Worm (Caenorhabditis elegans) whole organism, L1 larva: ENCODE results near the gene sri-20.

Source experiments
- C34B4.2 ChIP-seq: sonication (generic microtip); optimal IDR thresholded peaks from 2 replicates; lab custom pipeline; 2017; ENCODE audit warnings: mild to moderate bottlenecking, missing genetic modification characterization, missing compliant biosample characterization
- F16B12.6 ChIP-seq: fragments of 150-350 bp; optimal IDR thresholded peaks from 2 replicates; lab custom pipeline; 2014; ENCODE audit warnings: missing biosample characterization, missing genetic modification characterization
- alr-1 ChIP-seq: fragments of 200-800 bp; sonication (Bioruptor generic); optimal IDR thresholded peaks from 2 replicates; lab custom pipeline; 2018; ENCODE audit warnings: borderline replicate concordance, mild to moderate bottlenecking, missing genetic modification characterization, missing compliant biosample characterization
- aly-2 ChIP-seq: fragments of 150-350 bp; optimal IDR thresholded peaks from 2 replicates; lab custom pipeline; 2014; ENCODE audit warnings: missing biosample characterization, missing genetic modification characterization
- blmp-1 ChIP-seq: fragments of 150-350 bp; optimal IDR thresholded peaks from 2 replicates; lab custom pipeline; 2014; ENCODE audit warnings: missing biosample characterization, missing genetic modification characterization
- ceh-63 ChIP-seq: fragments of 200-800 bp; sonication (Bioruptor generic); optimal IDR thresholded peaks from 2 replicates; lab custom pipeline; 2018; ENCODE audit warnings: mild to moderate bottlenecking, missing genetic modification characterization, missing compliant biosample characterization
- ceh-8 ChIP-seq: fragments of 200-800 bp; sonication (Bioruptor generic); optimal IDR thresholded peaks from 2 replicates; lab custom pipeline; 2018; ENCODE audit warnings: mild to moderate bottlenecking, missing genetic modification characterization, moderate library complexity, missing compliant biosample characterization
- ceh-82 ChIP-seq, 3 experiments: fragments of 150-350 bp in 1 of 3; sonication (generic microtip) in 2 of 3; optimal IDR thresholded peaks; 2 replicates each; lab custom pipeline; 2014 to 2017; ENCODE audit warnings: missing biosample characterization in 3 of 3, missing genetic modification characterization in 3 of 3
- ceh-88 ChIP-seq: fragments of 200-800 bp; sonication (Bioruptor generic); IDR thresholded peaks from 2 replicates; pipeline ENCODE4 v1.3.6; 2022; ENCODE audit warnings: missing genetic modification characterization, missing compliant biosample characterization
- dpl-1 ChIP-seq, 3 experiments: fragments of 150-350 bp in 2 of 3; sonication (generic microtip) in 1 of 3; optimal IDR thresholded peaks; 2 replicates each; lab custom pipeline; 2014 to 2017; ENCODE audit warnings: missing biosample characterization in 3 of 3, missing genetic modification characterization in 3 of 3, missing genetic modification reagents in 3 of 3
- dsc-1 ChIP-seq: sonication (generic microtip); optimal IDR thresholded peaks from 2 replicates; lab custom pipeline; 2016; ENCODE audit warnings: mild to moderate bottlenecking, missing genetic modification characterization, missing compliant biosample characterization
- efl-1 ChIP-seq, 4 experiments: fragments of 150-350 bp; optimal IDR thresholded peaks in 3 of 4; peaks in 1 of 4; 1 replicate in 1 of 4; 2 replicates in 3 of 4; lab custom pipeline; 2014; ENCODE audit warnings: missing biosample characterization in 2 of 4, missing genetic modification characterization in 2 of 4, missing genetic modification reagents in 2 of 4
- efl-3 ChIP-seq: fragments of 200-800 bp; sonication (Bioruptor generic); optimal IDR thresholded peaks from 2 replicates; lab custom pipeline; 2018; ENCODE audit warnings: mild to moderate bottlenecking, missing genetic modification characterization, missing compliant biosample characterization
- egl-13 ChIP-seq: sonication (generic microtip); optimal IDR thresholded peaks from 2 replicates; lab custom pipeline; 2016; ENCODE audit warnings: missing genotype, missing genetic modification reagents, missing genetic modification characterization, missing compliant biosample characterization
- elt-2 ChIP-seq: sonication (generic microtip); optimal IDR thresholded peaks from 2 replicates; lab custom pipeline; 2016; ENCODE audit warnings: missing genetic modification characterization, mild to moderate bottlenecking, inconsistent platforms, missing compliant biosample characterization, missing genetic modification reagents
- elt-3 ChIP-seq, 6 experiments: fragments of 150-350 bp in 1 of 6; sonication (generic microtip); optimal IDR thresholded peaks; 2 replicates each; lab custom pipeline; 2017 to 2018; ENCODE audit warnings: missing biosample characterization in 6 of 6, missing genetic modification characterization in 6 of 6, inconsistent platforms in 1 of 6
- fkh-4 ChIP-seq: sonication (generic microtip); optimal IDR thresholded peaks from 2 replicates; lab custom pipeline; 2016; ENCODE audit warnings: missing compliant biosample characterization, missing genetic modification characterization, borderline replicate concordance
- fkh-8 ChIP-seq: sonication (generic microtip); optimal IDR thresholded peaks from 2 replicates; lab custom pipeline; 2016; ENCODE audit warnings: mild to moderate bottlenecking, missing genetic modification characterization, missing compliant biosample characterization
- hpl-2 ChIP-seq: fragments of 150-350 bp; optimal IDR thresholded peaks from 2 replicates; lab custom pipeline; 2014; ENCODE audit warnings: missing biosample characterization, missing genetic modification reagents, missing genetic modification characterization
- irx-1 ChIP-seq: sonication (generic microtip); optimal IDR thresholded peaks from 2 replicates; lab custom pipeline; 2016; ENCODE audit warnings: missing genetic modification characterization, missing compliant biosample characterization
- isw-1 ChIP-seq: fragments of 200-800 bp; sonication (Bioruptor generic); IDR thresholded peaks from 2 replicates; pipeline ENCODE4 v1.3.6; 2022; ENCODE audit warnings: missing genetic modification characterization, missing compliant biosample characterization
- lin-13 ChIP-seq: fragments of 150-350 bp; optimal IDR thresholded peaks from 2 replicates; lab custom pipeline; 2014; ENCODE audit warnings: missing biosample characterization, missing genetic modification reagents, missing genetic modification characterization
- lin-14 ChIP-seq: fragments of 200-800 bp; sonication (Bioruptor generic); optimal IDR thresholded peaks from 2 replicates; lab custom pipeline; 2018; ENCODE audit warnings: mild to moderate bottlenecking, missing genetic modification characterization, moderate library complexity, missing compliant biosample characterization
- lin-35 ChIP-seq, 2 experiments: fragments of 150-350 bp; optimal IDR thresholded peaks; 2 replicates each; lab custom pipeline; 2014; ENCODE audit warnings: missing biosample characterization in 2 of 2, missing genetic modification characterization in 2 of 2, missing genetic modification reagents in 2 of 2
- lin-39 ChIP-seq: fragments of 150-350 bp; optimal IDR thresholded peaks from 2 replicates; lab custom pipeline; 2014; ENCODE audit warnings: missing biosample characterization, missing genetic modification reagents, missing genetic modification characterization
- mab-9 ChIP-seq: fragments of 200-800 bp; sonication (Bioruptor generic); IDR thresholded peaks from 2 replicates; pipeline ENCODE4 v1.3.6; 2022; ENCODE audit warnings: missing genetic modification reagents, missing genetic modification characterization, missing compliant biosample characterization
- mdl-1 ChIP-seq, 2 experiments: fragments of 150-350 bp; optimal IDR thresholded peaks; 2 replicates each; lab custom pipeline; 2014 to 2017; ENCODE audit warnings: missing biosample characterization in 2 of 2, missing genetic modification characterization in 2 of 2, inconsistent platforms in 1 of 2
- mep-1 ChIP-seq: fragments of 150-350 bp; optimal IDR thresholded peaks from 2 replicates; lab custom pipeline; 2014; ENCODE audit warnings: missing biosample characterization, missing genetic modification characterization
- nhr-11 ChIP-seq: fragments of 150-350 bp; optimal IDR thresholded peaks from 2 replicates; lab custom pipeline; 2014; ENCODE audit warnings: missing biosample characterization, missing genetic modification characterization
- nhr-19 ChIP-seq: fragments of 200-800 bp; sonication (Bioruptor generic); conservative IDR thresholded peaks from 2 replicates; pipeline ENCODE4 v1.3.6; 2022; ENCODE audit warnings: missing genetic modification characterization, missing compliant biosample characterization
- nhr-20 ChIP-seq: sonication (generic microtip); optimal IDR thresholded peaks from 2 replicates; lab custom pipeline; 2016; ENCODE audit warnings: mild to moderate bottlenecking, missing genetic modification characterization, missing compliant biosample characterization
- nhr-47 ChIP-seq: sonication (generic microtip); optimal IDR thresholded peaks from 2 replicates; lab custom pipeline; 2016; ENCODE audit warnings: mild to moderate bottlenecking, missing genetic modification characterization, moderate library complexity, missing compliant biosample characterization
- nhr-71 ChIP-seq: sonication (generic microtip); optimal IDR thresholded peaks from 2 replicates; lab custom pipeline; 2016; ENCODE audit warnings: mild to moderate bottlenecking, missing genetic modification characterization, moderate library complexity, missing compliant biosample characterization
- nhr-84 ChIP-seq: sonication (generic microtip); optimal IDR thresholded peaks from 2 replicates; lab custom pipeline; 2017; ENCODE audit warnings: missing biosample characterization, missing genetic modification characterization
- nhr-85 ChIP-seq: sonication (generic microtip); peaks from one replicate; lab custom pipeline; 2016; ENCODE audit warnings: missing genetic modification characterization, inconsistent platforms, missing compliant biosample characterization
- pax-3 ChIP-seq: fragments of 200-800 bp; sonication (Bioruptor generic); optimal IDR thresholded peaks from 2 replicates; lab custom pipeline; 2018; ENCODE audit warnings: mild to moderate bottlenecking, missing genetic modification characterization, moderate library complexity, missing compliant biosample characterization
- snu-23 ChIP-seq: sonication (generic microtip); optimal IDR thresholded peaks from 2 replicates; lab custom pipeline; 2016; ENCODE audit warnings: missing genetic modification characterization, missing compliant biosample characterization
- sox-4 ChIP-seq: sonication (generic microtip); optimal IDR thresholded peaks from 2 replicates; lab custom pipeline; 2016; ENCODE audit warnings: missing genetic modification characterization, missing compliant biosample characterization
- sup-37 ChIP-seq: fragments of 200-800 bp; sonication (Bioruptor generic); optimal IDR thresholded peaks from 2 replicates; lab custom pipeline; 2018; ENCODE audit warnings: mild to moderate bottlenecking, missing genetic modification characterization, missing compliant biosample characterization
- swsn-7 ChIP-seq: sonication (generic microtip); optimal IDR thresholded peaks from 2 replicates; lab custom pipeline; 2016; ENCODE audit warnings: missing genetic modification characterization, missing compliant biosample characterization
- tbx-2 ChIP-seq: sonication (generic microtip); optimal IDR thresholded peaks from 2 replicates; lab custom pipeline; 2016; ENCODE audit warnings: missing genetic modification characterization, missing compliant biosample characterization
- unc-130 ChIP-seq: fragments of 150-350 bp; optimal IDR thresholded peaks from 2 replicates; lab custom pipeline; 2017; ENCODE audit warnings: missing biosample characterization, missing genetic modification characterization, inconsistent platforms
- unc-62 ChIP-seq: fragments of 150-350 bp; optimal IDR thresholded peaks from 2 replicates; lab custom pipeline; 2014; ENCODE audit warnings: missing biosample characterization, missing genetic modification reagents, missing genetic modification characterization
- unc-98 ChIP-seq: fragments of 200-800 bp; sonication (Bioruptor generic); IDR thresholded peaks from 2 replicates; pipeline ENCODE4 v1.3.6; 2022; ENCODE audit warnings: missing genetic modification characterization, missing compliant biosample characterization
- xbp-1 ChIP-seq: sonication (generic microtip); optimal IDR thresholded peaks from 2 replicates; lab custom pipeline; 2016; ENCODE audit warnings: missing genetic modification characterization, missing compliant biosample characterization
- ztf-11 ChIP-seq, 2 experiments: sonication (generic microtip); optimal IDR thresholded peaks; 2 replicates each; lab custom pipeline; 2016 to 2017; ENCODE audit warnings: missing genetic modification characterization in 2 of 2, missing biosample characterization in 1 of 2, missing compliant biosample characterization in 1 of 2

sri-20 gene

DNA sequence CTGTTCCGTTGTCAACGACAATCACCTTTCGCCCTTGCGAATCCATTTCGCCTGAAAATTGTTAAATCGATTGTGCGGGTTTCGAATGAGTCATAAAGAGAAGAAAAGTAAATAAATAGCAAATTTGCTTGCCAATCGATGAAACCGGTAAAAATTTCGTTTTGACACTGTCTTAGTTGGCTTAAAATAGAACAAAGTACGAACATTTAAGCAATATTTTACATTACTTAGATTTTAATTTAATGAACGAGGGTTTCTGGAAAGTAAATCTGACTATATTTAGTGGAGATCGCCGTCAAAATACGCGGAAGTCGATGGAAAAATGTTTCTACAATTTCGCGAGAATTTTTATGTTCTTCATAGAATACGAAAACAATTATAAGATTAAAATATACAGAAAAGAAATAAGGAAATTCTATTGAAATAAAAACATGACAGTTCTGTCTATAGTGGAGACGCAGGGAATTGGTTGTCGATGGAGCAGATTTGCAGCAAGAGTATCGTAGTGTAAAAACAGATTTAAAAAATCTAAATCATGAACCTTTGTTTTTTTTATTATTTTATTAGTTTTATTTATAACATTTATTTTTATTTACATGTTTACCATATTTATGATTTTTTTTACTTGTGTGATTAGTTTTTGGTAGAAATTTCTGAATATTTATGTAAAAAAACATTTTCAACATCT is 29.9 kb upstream of the sri-20 start, which contains the start of gene arx-2 (continued):
- TF ChIP-seq elt-3 (tag; optimal IDR thresholded peaks at IDR 0.05; lab: Kevin White, UChicago) = peak in 1 of 6 experiments; percentile 26
- no peak for TF ChIP-seq ceh-63
- no peak for TF ChIP-seq alr-1

DNA sequence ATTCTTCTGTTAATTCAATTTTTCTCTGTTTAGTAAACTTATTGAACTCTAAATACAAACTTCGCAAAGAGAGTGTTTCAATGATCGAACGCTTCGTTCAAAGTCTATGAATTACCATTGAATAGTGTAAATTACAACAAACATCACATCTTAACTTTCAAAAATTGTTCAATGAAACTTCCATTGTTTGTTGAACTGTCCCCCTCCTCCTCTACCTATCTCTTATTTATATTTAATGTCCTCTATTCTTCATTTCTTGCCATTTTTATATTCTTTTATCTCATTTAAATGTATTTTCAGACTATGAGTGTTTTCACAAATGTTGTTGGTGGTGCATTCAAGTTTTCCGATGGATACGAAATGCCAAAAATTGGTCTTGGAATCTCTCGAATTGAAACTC is 29.2 kb upstream of the sri-20 start, which contains the start of gene K07C5.2:
TSS of gene K07C5.2 (plus strand) at position 301 of the 400 bp plus-strand sequence.
- TF ChIP-seq ztf-11 (tag; optimal IDR thresholded peaks at IDR 0.05; lab: Kevin White, UChicago) = no peak
- no peak for TF ChIP-seq hpl-2 (GFP tag; lab: Kevin White, UChicago)
- TF ChIP-seq blmp-1 = no peak
- TF ChIP-seq egl-13 (tag; lab: Kevin White, UChicago) = no peak
- no peak for TF ChIP-seq nhr-20 (tag; lab: Kevin White, UChicago)
- no peak for TF ChIP-seq nhr-11
- TF ChIP-seq nhr-71 = no peak
- TF ChIP-seq nhr-85 (tag; lab: Kevin White, UChicago) = no peak
- TF ChIP-seq unc-62 (GFP tag; lab: Kevin White, UChicago) = no peak
- no peak for TF ChIP-seq lin-14 (GFP tag; lab: Kevin White, UChicago)
- TF ChIP-seq unc-98 (GFP tag; lab: Robert Waterston, UW) = no peak
- no peak for TF ChIP-seq swsn-7
- TF ChIP-seq nhr-84 = no peak
- TF ChIP-seq elt-2 = no peak
- TF ChIP-seq lin-35 (GFP tag; optimal IDR thresholded peaks at IDR 0.05; lab: Kevin White, UChicago) = no peak
- no peak for TF ChIP-seq lin-39

DNA sequence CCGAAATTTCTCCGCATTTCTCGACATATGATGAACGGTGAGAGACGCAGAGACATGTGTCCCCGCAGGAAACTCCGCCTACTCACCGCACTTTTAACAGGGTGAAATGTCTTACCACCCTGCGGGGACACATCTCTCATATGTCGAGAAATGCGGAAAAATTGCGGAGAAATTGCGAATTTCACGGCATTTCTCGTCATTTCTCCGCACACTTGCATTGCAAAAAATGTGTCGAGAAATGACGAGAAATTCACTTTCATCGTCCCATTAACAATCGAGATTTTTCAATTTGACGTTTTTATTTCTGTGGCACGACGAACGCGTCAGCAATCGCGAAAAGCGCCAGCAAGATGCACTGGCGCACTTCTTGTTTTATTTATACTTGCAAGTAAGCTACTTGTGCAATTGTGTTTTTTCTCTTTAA is 26.4 kb upstream of the sri-20 start, which contains the start of gene K07C5.13:
TSS of gene K07C5.13 (plus strand) at position 151 of the 424 bp plus-strand sequence.
- peak; percentile 84 for TF ChIP-seq mab-9
- TF ChIP-seq mdl-1 (tag; optimal IDR thresholded peaks at IDR 0.05; lab: Kevin White, UChicago) = peak in 1 of 2 experiments; percentile 18
- TF ChIP-seq snu-23 (GFP tag; lab: Kevin White, UChicago) = peak; percentile 81
- TF ChIP-seq xbp-1 (tag; lab: Kevin White, UChicago) = peak; percentile 80
- peak; percentile 73 for TF ChIP-seq unc-98 (GFP tag; lab: Robert Waterston, UW)
- TF ChIP-seq efl-1 (optimal IDR thresholded peaks at IDR 0.05; lab: Kevin White, UChicago) = peak; percentile 64 to 72
- peak; percentile 57 to 97 for TF ChIP-seq efl-1 (GFP tag; optimal IDR thresholded peaks at IDR 0.05 in 1 of 2; lab: Kevin White, UChicago)
- peak; percentile 55 for TF ChIP-seq fkh-4 (tag; lab: Kevin White, UChicago)
- peak; percentile 10 for TF ChIP-seq C34B4.2 (tag; lab: Kevin White, UChicago)
- peak; percentile 47 for TF ChIP-seq unc-130
- peak; percentile 61 for TF ChIP-seq blmp-1
- TF ChIP-seq nhr-47 (tag; lab: Kevin White, UChicago) = peak; percentile 87
- peak; percentile 58 for TF ChIP-seq lin-13 (GFP tag; lab: Kevin White, UChicago)
- TF ChIP-seq mep-1 = peak; percentile 16
- peak; percentile 88 for TF ChIP-seq swsn-7
- peak; percentile 86 for TF ChIP-seq nhr-19 (GFP tag; lab: Robert Waterston, UW)
- TF ChIP-seq sup-37 = peak; percentile 47
- peak; percentile 26 to 74 (median 58) for TF ChIP-seq ceh-82 (tag; optimal IDR thresholded peaks at IDR 0.05; lab: Kevin White, UChicago)
- TF ChIP-seq dsc-1 (tag; lab: Kevin White, UChicago) = peak; percentile 83
- TF ChIP-seq ceh-88 (GFP tag; lab: Robert Waterston, UW) = peak; percentile 57
- TF ChIP-seq irx-1 (tag; lab: Kevin White, UChicago) = peak; percentile 79
- TF ChIP-seq sox-4 (tag; lab: Kevin White, UChicago) = peak; percentile 36
- TF ChIP-seq aly-2 = peak; percentile 31
- peak; percentile 52 for TF ChIP-seq lin-39
- peak; percentile 86 for TF ChIP-seq nhr-71
- peak; percentile 51 for TF ChIP-seq pax-3 (tag; lab: Kevin White, UChicago)
- peak; percentile 44 to 72 (median 72) for TF ChIP-seq dpl-1 (GFP tag; optimal IDR thresholded peaks at IDR 0.05; lab: Kevin White, UChicago)
- peak in 1 of 6 experiments; percentile 29 for TF ChIP-seq elt-3 (tag; optimal IDR thresholded peaks at IDR 0.05; lab: Kevin White, UChicago)
- TF ChIP-seq tbx-2 = peak; percentile 77
- peak; percentile 84 for TF ChIP-seq lin-14 (GFP tag; lab: Kevin White, UChicago)
- peak; percentile 24 for TF ChIP-seq fkh-8 (tag; lab: Kevin White, UChicago)
- TF ChIP-seq isw-1 = peak; percentile 74
- TF ChIP-seq ceh-8 (GFP tag; lab: Kevin White, UChicago) = peak; percentile 19
- TF ChIP-seq nhr-85 (tag; lab: Kevin White, UChicago) = peak; percentile 85
- peak; percentile 28 for TF ChIP-seq F16B12.6 (tag; lab: Kevin White, UChicago)
- TF ChIP-seq efl-3 (GFP tag; lab: Kevin White, UChicago) = peak; percentile 55
